Worm (Caenorhabditis elegans) whole organism, midembryonic: ENCODE results near the gene K10H10.13.
A peak's percentile ranks its signal among the peaks of the same experiment; 100 is the strongest.

Experiments
- flt-1 ChIP-seq: fragments of 200-800 bp; sonication (Bioruptor generic); IDR thresholded peaks from 2 replicates; pipeline ENCODE4 v1.3.6; 2022; ENCODE audit warnings: missing genetic modification characterization, missing compliant biosample characterization
- tab-1 ChIP-seq: fragments of 200-800 bp; sonication (Bioruptor generic); IDR thresholded peaks from 2 replicates; pipeline ENCODE4 v1.3.6; 2022; ENCODE audit warnings: missing genetic modification characterization, missing compliant biosample characterization

- no peak for TF ChIP-seq tab-1
- 0 out of 2 replicates have a peak, but pooled peaks have one; percentile 6 for TF ChIP-seq flt-1 (GFP tag; lab: Robert Waterston, UW)
These were observed 17.2 kb upstream of the K10H10.13 start, which contains the start of the genes F57C2.5 and spat-1 for ce11 chrII:14528233-14528802.
